Worm (Caenorhabditis elegans): ENCODE data around the gene hacd-1.

hacd-1 gene

DNA sequence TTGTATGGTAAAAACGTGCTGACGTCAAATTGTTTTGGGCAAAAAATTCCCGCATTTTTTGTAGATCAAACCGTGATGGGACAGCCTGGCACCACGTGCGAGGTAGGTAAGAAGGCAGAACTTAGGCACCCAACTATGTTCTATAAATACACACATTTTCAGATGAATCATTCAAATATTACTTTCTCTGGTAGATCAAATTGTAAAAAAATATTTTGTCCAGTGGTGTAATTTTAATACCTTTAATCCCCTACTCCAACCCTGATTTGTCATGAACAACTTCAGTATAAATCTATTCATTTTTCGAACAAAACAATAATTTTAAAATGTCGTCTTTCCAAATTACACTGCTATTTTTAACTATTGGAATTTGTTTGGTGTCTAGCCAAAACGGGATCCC, 34.3 kb downstream of the hacd-1 start, which contains the start of gene spig-7:
Gene spig-7, plus strand, starts transcription at position 301 of the 400 bp plus-strand sequence.
- TF ChIP-seq jun-1 (tag; optimal IDR thresholded peaks at IDR 0.05) (no peak), skn-1 (tag; optimal IDR thresholded peaks at IDR 0.05) (no peak), nhr-11 (tag; optimal IDR thresholded peaks at IDR 0.05) (no peak), unc-62 (GFP tag; optimal IDR thresholded peaks at IDR 0.05 in 1 of 2) (no peak), unc-62 (tag; optimal IDR thresholded peaks at IDR 0.05) (no peak), rbr-2 (tag; optimal IDR thresholded peaks at IDR 0.05) (no peak), nhr-76 (tag; optimal IDR thresholded peaks at IDR 0.05) (no peak), ces-1 (GFP tag; optimal IDR thresholded peaks at IDR 0.05) (no peak)

DNA sequence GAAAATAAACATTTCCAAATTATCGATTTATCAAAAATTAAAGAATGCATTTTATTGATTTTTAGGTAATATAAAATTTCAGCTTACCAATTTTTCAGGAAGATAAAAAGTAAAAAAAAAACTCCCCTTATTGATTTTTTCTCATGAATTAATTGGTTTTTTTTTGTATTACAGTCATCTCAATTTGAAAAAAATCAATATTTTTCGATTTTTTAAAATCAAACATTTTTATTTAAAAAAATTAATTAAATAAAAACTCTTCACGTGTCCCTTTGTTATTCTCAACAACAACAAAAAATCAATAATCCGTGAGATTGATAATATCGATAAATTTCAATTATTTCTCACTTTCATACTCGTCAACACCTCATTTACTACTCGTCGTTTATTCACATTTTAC, 35.2 kb downstream of the hacd-1 start, which contains the start of gene C38C3.3:
Gene C38C3.3, plus strand, starts transcription at position 301 of the 400 bp plus-strand sequence.
- TF ChIP-seq unc-62 (GFP tag; optimal IDR thresholded peaks at IDR 0.05 in 1 of 2) (no peak), unc-62 (tag; optimal IDR thresholded peaks at IDR 0.05) (no peak), nhr-25 (tag; optimal IDR thresholded peaks at IDR 0.05; ENCODE audit: borderline replicate concordance, insufficient read depth) (no peak), cey-2 (tag; optimal IDR thresholded peaks at IDR 0.05; ENCODE audit: borderline replicate concordance, insufficient read depth) (no peak), F26F4.8 (GFP tag; conservative IDR thresholded peaks at IDR 0.05) (no peak), fos-1 (tag; optimal IDR thresholded peaks at IDR 0.05) (no peak), lin-15B (tag; optimal IDR thresholded peaks at IDR 0.05) (no peak), zag-1 (tag; optimal IDR thresholded peaks at IDR 0.05) (no peak), nhr-237 (tag; optimal IDR thresholded peaks at IDR 0.05) (no peak), hif-1 (tag; optimal IDR thresholded peaks at IDR 0.05) (no peak), tra-1 (GFP tag; IDR thresholded peaks at IDR 0.05) (no peak), ceh-20 (GFP tag; IDR thresholded peaks at IDR 0.05) (no peak), vab-7 (GFP tag; IDR thresholded peaks at IDR 0.05) (no peak), nhr-10 (tag; optimal IDR thresholded peaks at IDR 0.05) (no peak), ceh-62 (tag; optimal IDR thresholded peaks at IDR 0.05) (no peak)

DNA sequence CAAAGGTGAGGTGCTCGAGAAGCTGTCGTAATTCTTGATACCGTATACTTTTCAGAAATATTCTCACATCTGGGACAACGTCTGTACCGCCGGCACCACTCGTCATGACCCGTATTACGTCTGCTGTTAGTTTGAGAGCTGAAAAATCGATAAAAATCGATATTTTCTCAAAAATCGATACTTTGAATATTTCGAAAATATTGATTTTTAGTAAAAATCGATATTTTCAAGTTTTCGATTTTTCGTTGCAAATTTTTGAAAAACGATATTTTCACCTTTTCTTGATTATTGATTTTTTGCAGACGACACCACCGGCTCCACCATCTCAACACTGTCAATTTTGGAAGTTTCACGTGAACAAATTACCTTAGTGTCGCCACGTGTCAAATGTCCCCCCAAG, 35.6 kb downstream of the hacd-1 start:
- peak; percentile 94 for TF ChIP-seq ceh-28 (tag; optimal IDR thresholded peaks at IDR 0.05)
- no peak for TF ChIP-seq attf-4 (tag; optimal IDR thresholded peaks at IDR 0.05)

DNA sequence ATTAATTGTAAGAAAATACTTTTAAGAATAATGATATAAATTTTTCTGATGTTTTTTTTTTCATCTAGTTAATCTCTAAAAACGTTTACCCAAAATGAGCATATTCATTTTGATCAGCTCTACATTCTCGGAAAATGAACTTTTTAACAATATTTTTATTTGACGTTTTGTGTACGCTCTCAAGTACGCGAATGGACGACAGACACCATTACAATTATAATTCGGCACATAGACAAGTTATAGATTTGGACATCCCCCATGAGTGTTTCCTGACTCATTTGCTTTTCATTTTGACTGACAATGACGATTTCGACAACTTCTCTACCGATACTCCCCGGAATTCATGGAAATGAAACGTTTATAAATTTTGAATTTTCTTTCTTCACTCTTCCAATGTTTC, 39.0 kb downstream of the hacd-1 start, which contains the start of gene sru-27:
Gene sru-27, plus strand, starts transcription at position 301 of the 400 bp plus-strand sequence.
- peak in 1 of 2 experiments; percentile 23 for TF ChIP-seq unc-62 (GFP tag; optimal IDR thresholded peaks at IDR 0.05 in 1 of 2)
- no peak for TF ChIP-seq unc-62 (tag; optimal IDR thresholded peaks at IDR 0.05)
- no peak for TF ChIP-seq lim-7 (GFP tag; IDR thresholded peaks at IDR 0.05)

DNA sequence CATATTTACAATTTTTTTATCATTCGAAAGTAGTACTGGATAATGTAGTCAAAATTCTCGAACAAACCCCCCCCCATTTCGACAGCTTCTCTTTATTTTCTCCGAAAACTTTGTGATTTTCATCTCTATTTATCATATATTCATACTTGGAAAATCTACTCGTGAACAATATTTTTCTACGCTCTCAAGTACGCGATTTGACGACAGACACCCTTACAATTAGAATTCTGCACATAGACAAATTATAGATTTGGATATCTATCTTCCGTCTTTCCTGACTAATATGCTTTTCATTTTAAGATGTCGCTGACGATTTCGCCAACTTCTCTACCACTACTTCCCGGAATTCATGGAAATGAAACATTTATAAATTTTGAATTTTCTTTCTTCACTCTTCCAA, 45.8 kb downstream of the hacd-1 start, which contains the start of gene sru-28:
Gene sru-28, plus strand, starts transcription at position 301 of the 400 bp plus-strand sequence.
- TF ChIP-seq php-3 (GFP tag; IDR thresholded peaks at IDR 0.05) (no peak), F49E8.2 (tag; optimal IDR thresholded peaks at IDR 0.05; ENCODE audit: borderline replicate concordance) (no peak), ceh-62 (tag; optimal IDR thresholded peaks at IDR 0.05) (no peak), nhr-237 (tag; optimal IDR thresholded peaks at IDR 0.05) (no peak), ztf-7 (tag; optimal IDR thresholded peaks at IDR 0.05) (no peak), ZK337.2 (GFP tag; IDR thresholded peaks at IDR 0.05) (no peak), T20F7.1 (GFP tag; optimal IDR thresholded peaks at IDR 0.05) (no peak)

All from whole organism, L4 larva.